Fruit fly (Drosophila melanogaster) whole organism, embryonic: ENCODE data around the gene Cdc7.
A peak's percentile ranks its signal among the peaks of the same experiment; 100 is the strongest.

Experiments used
- Bgb ChIP-seq: fragments of 200-800 bp; sonication (Bioruptor generic); IDR thresholded peaks from 2 replicates; pipeline ENCODE4 v1.3.6; 2022; ENCODE audit warnings: missing biosample characterization, missing genetic modification characterization; ENCODE audit not compliant: partially characterized antibody
- Bteb2 ChIP-seq: fragments of 200-800 bp; sonication (Bioruptor generic); optimal IDR thresholded peaks from 2 replicates; lab custom pipeline; 2016; ENCODE audit warnings: missing biosample characterization, missing genetic modification characterization
- CG10274 ChIP-seq: fragments of 200-800 bp; sonication (Bioruptor generic); optimal IDR thresholded peaks from 3 replicates; lab custom pipeline; 2017; ENCODE audit warnings: missing biosample characterization, mild to moderate bottlenecking, missing genetic modification characterization
- CG10565 ChIP-seq: fragments of 200-800 bp; sonication (Bioruptor generic); optimal IDR thresholded peaks from 3 replicates; lab custom pipeline; 2016; ENCODE audit warnings: missing biosample characterization, mild to moderate bottlenecking, missing genetic modification characterization
- CG12155 ChIP-seq: fragments of 200-800 bp; sonication (Bioruptor generic); optimal IDR thresholded peaks from 3 replicates; lab custom pipeline; 2016; ENCODE audit warnings: missing biosample characterization, missing genetic modification characterization
- CG12236 ChIP-seq: fragments of 200-800 bp; sonication (Bioruptor generic); optimal IDR thresholded peaks from 2 replicates; lab custom pipeline; 2016; ENCODE audit warnings: missing biosample characterization, missing genetic modification characterization
- CG12744 ChIP-seq: fragments of 200-800 bp; sonication (Bioruptor generic); optimal IDR thresholded peaks from 2 replicates; lab custom pipeline; 2016; ENCODE audit warnings: missing biosample characterization, missing genetic modification characterization
- CG17912 ChIP-seq: fragments of 200-800 bp; sonication (Bioruptor generic); optimal IDR thresholded peaks from 2 replicates; lab custom pipeline; 2018; ENCODE audit warnings: missing biosample characterization, mild to moderate bottlenecking, missing genetic modification characterization
- CG18262 ChIP-seq: fragments of 200-800 bp; optimal IDR thresholded peaks from 3 replicates; lab custom pipeline; 2019; ENCODE audit warnings: missing biosample characterization, mild to moderate bottlenecking, missing genetic modification characterization, moderate library complexity
- CG1832 ChIP-seq: fragments of 200-800 bp; sonication (Bioruptor generic); optimal IDR thresholded peaks from 2 replicates; lab custom pipeline; 2017; ENCODE audit warnings: missing biosample characterization, mild to moderate bottlenecking, missing genetic modification characterization, inconsistent platforms
- CG31365 ChIP-seq: fragments of 200-800 bp; sonication (Bioruptor generic); optimal IDR thresholded peaks from 2 replicates; lab custom pipeline; 2018; ENCODE audit warnings: missing biosample characterization, mild to moderate bottlenecking, missing genetic modification characterization
- CG3407 ChIP-seq: fragments of 200-800 bp; sonication (Bioruptor generic); optimal IDR thresholded peaks from 2 replicates; lab custom pipeline; 2018; ENCODE audit warnings: missing biosample characterization, mild to moderate bottlenecking, missing genetic modification characterization
- CG3995 ChIP-seq: fragments of 200-800 bp; sonication (Bioruptor generic); optimal IDR thresholded peaks from 3 replicates; lab custom pipeline; 2016; ENCODE audit warnings: missing biosample characterization, missing genetic modification characterization
- CG43689 ChIP-seq: fragments of 200-800 bp; sonication (Bioruptor generic); IDR thresholded peaks from 2 replicates; pipeline ENCODE4 v1.3.6; 2022; ENCODE audit warnings: missing biosample characterization, missing genetic modification characterization
- CG5180 ChIP-seq: fragments of 200-800 bp; sonication (Bioruptor generic); optimal IDR thresholded peaks from 3 replicates; lab custom pipeline; 2017; ENCODE audit warnings: missing biosample characterization, missing genetic modification characterization, mild to moderate bottlenecking, moderate library complexity, missing genetic modification reagents
- CG8359 ChIP-seq: fragments of 200-800 bp; sonication (Bioruptor generic); optimal IDR thresholded peaks from 2 replicates; lab custom pipeline; 2017; ENCODE audit warnings: missing biosample characterization, mild to moderate bottlenecking, missing genetic modification characterization, borderline replicate concordance
- CG9215 ChIP-seq: fragments of 200-800 bp; sonication (Bioruptor generic); IDR thresholded peaks from 2 replicates; pipeline ENCODE4 v1.3.6; 2022; ENCODE audit warnings: missing biosample characterization, missing genetic modification characterization
- CG9609 ChIP-seq: fragments of 200-800 bp; sonication (Bioruptor generic); optimal IDR thresholded peaks from 3 replicates; lab custom pipeline; 2016; ENCODE audit warnings: missing biosample characterization, missing genetic modification characterization
- Dbx ChIP-seq: fragments of 200-800 bp; sonication (Bioruptor generic); IDR thresholded peaks from 3 replicates; pipeline ENCODE4 v1.3.6; 2022; ENCODE audit warnings: missing biosample characterization, missing genetic modification characterization
- Dip2 ChIP-seq: fragments of 200-800 bp; sonication (Bioruptor generic); IDR thresholded peaks from 2 replicates; pipeline ENCODE4 v1.3.6; 2022; ENCODE audit warnings: missing biosample characterization, missing genetic modification characterization
- Dll ChIP-seq: fragments of 200-800 bp; sonication (Bioruptor generic); IDR thresholded peaks from 4 replicates; pipeline ENCODE4 v1.3.6; 2022; ENCODE audit warnings: missing biosample characterization, missing genetic modification characterization; ENCODE audit not compliant: partially characterized antibody
- Fer2 ChIP-seq: fragments of 200-800 bp; sonication (Bioruptor generic); optimal IDR thresholded peaks from 2 replicates; lab custom pipeline; 2018; ENCODE audit warnings: missing biosample characterization, mild to moderate bottlenecking, missing genetic modification characterization, moderate library complexity
- Gsc ChIP-seq: fragments of 200-800 bp; sonication (Bioruptor generic); IDR thresholded peaks from 2 replicates; pipeline ENCODE4 v1.3.6; 2022; ENCODE audit warnings: missing biosample characterization, missing genetic modification characterization
- Hr3 ChIP-seq: fragments of 200-800 bp; sonication (Bioruptor generic); optimal IDR thresholded peaks from 3 replicates; lab custom pipeline; 2016; ENCODE audit warnings: missing biosample characterization, missing genetic modification characterization
- Jarid2 ChIP-seq: fragments of 200-800 bp; sonication (Bioruptor generic); optimal IDR thresholded peaks from 3 replicates; lab custom pipeline; 2017; ENCODE audit warnings: mild to moderate bottlenecking, missing biosample characterization, missing genetic modification reagents, missing genetic modification characterization
- Lim3 ChIP-seq: fragments of 200-800 bp; sonication (Bioruptor generic); IDR thresholded peaks from 2 replicates; pipeline ENCODE4 v1.3.6; 2022; ENCODE audit warnings: missing biosample characterization, missing genetic modification characterization
- Med ChIP-seq: fragments of 200-800 bp; sonication (Bioruptor generic); peaks from one replicate; lab custom pipeline; 2016; ENCODE audit warnings: missing biosample characterization, missing genetic modification characterization, mild to moderate bottlenecking, inconsistent platforms, moderate library complexity
- Ssrp ChIP-seq: fragments of 200-800 bp; sonication (Bioruptor generic); optimal IDR thresholded peaks from 2 replicates; lab custom pipeline; 2018; ENCODE audit warnings: missing biosample characterization, mild to moderate bottlenecking, missing genetic modification characterization, moderate library complexity
- Trl ChIP-seq, 3 experiments: fragments of >200 bp in 2 of 3; fragments of 200-800 bp in 1 of 3; sonication (Bioruptor generic) in 1 of 3; optimal IDR thresholded peaks; 2 replicates in 1 of 3; 3 replicates in 2 of 3; lab custom pipeline; 2016 to 2017; ENCODE audit warnings: missing biosample characterization in 1 of 3, missing genetic modification characterization in 1 of 3
- YL-1 ChIP-seq: fragments of 200-800 bp; sonication (Bioruptor generic); optimal IDR thresholded peaks from 3 replicates; lab custom pipeline; 2017; ENCODE audit warnings: missing biosample characterization, mild to moderate bottlenecking, missing genetic modification characterization
- ac ChIP-seq: fragments of 200-800 bp; sonication (Bioruptor generic); optimal IDR thresholded peaks from 3 replicates; lab custom pipeline; 2017; ENCODE audit warnings: missing biosample characterization, mild to moderate bottlenecking, missing genetic modification characterization
- chinmo ChIP-seq: fragments of 200-800 bp; sonication (Bioruptor generic); IDR thresholded peaks from 4 replicates; pipeline ENCODE4 v1.3.6; 2022; ENCODE audit warnings: missing biosample characterization, missing genetic modification characterization; ENCODE audit not compliant: partially characterized antibody
- ci ChIP-seq: fragments of 200-800 bp; sonication (Bioruptor generic); IDR thresholded peaks from 3 replicates; pipeline ENCODE4 v1.3.6; 2022; ENCODE audit warnings: missing biosample characterization, missing genetic modification characterization
- crol ChIP-seq: fragments of 200-800 bp; sonication (Bioruptor generic); IDR thresholded peaks from 2 replicates; pipeline ENCODE4 v1.3.6; 2022; ENCODE audit warnings: missing biosample characterization, missing genetic modification characterization
- en ChIP-seq: fragments of 200-800 bp; sonication (Bioruptor generic); optimal IDR thresholded peaks from 2 replicates; lab custom pipeline; 2016; ENCODE audit warnings: missing biosample characterization, missing genetic modification characterization
- fd3F ChIP-seq: fragments of 200-800 bp; sonication (Bioruptor generic); optimal IDR thresholded peaks from 2 replicates; lab custom pipeline; 2018; ENCODE audit warnings: missing biosample characterization, mild to moderate bottlenecking, missing genetic modification characterization, moderate library complexity
- grn ChIP-seq: fragments of 200-800 bp; sonication (Bioruptor generic); optimal IDR thresholded peaks from 3 replicates; lab custom pipeline; 2017; ENCODE audit warnings: missing biosample characterization, missing genetic modification characterization
- gt ChIP-seq: fragments of 200-800 bp; sonication (Bioruptor generic); IDR thresholded peaks from 2 replicates; pipeline ENCODE4 v1.3.6; 2022; ENCODE audit warnings: missing biosample characterization, missing genetic modification characterization
- hkb ChIP-seq, 2 experiments: fragments of 200-800 bp in 1 of 2; fragments of >200 bp in 1 of 2; sonication (Bioruptor generic) in 1 of 2; IDR thresholded peaks in 1 of 2; optimal IDR thresholded peaks in 1 of 2; 2 replicates each; pipeline versions ENCODE4 v1.3.6 to Lab custom; 2017 to 2022; ENCODE audit warnings: missing biosample characterization in 1 of 2, missing genetic modification characterization in 1 of 2
- luna ChIP-seq: fragments of 200-800 bp; sonication (Bioruptor generic); optimal IDR thresholded peaks from 2 replicates; lab custom pipeline; 2016; ENCODE audit warnings: missing biosample characterization, missing genetic modification characterization
- nom ChIP-seq: fragments of 200-800 bp; sonication (Bioruptor generic); optimal IDR thresholded peaks from 2 replicates; lab custom pipeline; 2017; ENCODE audit warnings: missing biosample characterization, missing genetic modification characterization, mild to moderate bottlenecking, moderate library complexity, missing genetic modification reagents
- pan ChIP-seq, 4 experiments: fragments of >200 bp in 3 of 4; fragments of 200-800 bp in 1 of 4; sonication (Bioruptor generic) in 1 of 4; optimal IDR thresholded peaks in 3 of 4; IDR thresholded peaks in 1 of 4; 2 replicates each; pipeline versions ENCODE4 v1.3.6 to Lab custom; 2017 to 2022; ENCODE audit warnings: missing biosample characterization in 2 of 4, missing genetic modification characterization in 2 of 4, mixed read lengths in 1 of 4
- pros ChIP-seq: fragments of 200-800 bp; sonication (Bioruptor generic); optimal IDR thresholded peaks from 3 replicates; lab custom pipeline; 2019; ENCODE audit warnings: missing biosample characterization, mild to moderate bottlenecking, missing genetic modification characterization, moderate library complexity
- scrt ChIP-seq: fragments of 200-800 bp; sonication (Bioruptor generic); optimal IDR thresholded peaks from 2 replicates; lab custom pipeline; 2018; ENCODE audit warnings: missing biosample characterization, mild to moderate bottlenecking, missing genetic modification characterization, moderate library complexity
- stc ChIP-seq: fragments of 200-800 bp; sonication (Bioruptor generic); IDR thresholded peaks from 2 replicates; pipeline ENCODE4 v1.3.6; 2022; ENCODE audit warnings: missing biosample characterization, missing genetic modification characterization
- sug ChIP-seq: fragments of 200-800 bp; optimal IDR thresholded peaks from 2 replicates; lab custom pipeline; 2019; ENCODE audit warnings: missing biosample characterization, mild to moderate bottlenecking, missing genetic modification characterization, moderate library complexity
- ttk ChIP-seq: fragments of 200-800 bp; sonication (Bioruptor generic); IDR thresholded peaks from 2 replicates; pipeline ENCODE4 v2.1.2; 2022; ENCODE audit warnings: missing biosample characterization, missing genetic modification characterization
- vfl ChIP-seq: fragments of 200-800 bp; sonication (Bioruptor generic); optimal IDR thresholded peaks from 2 replicates; lab custom pipeline; 2016; ENCODE audit warnings: missing biosample characterization, missing genetic modification characterization
- wdn ChIP-seq: fragments of 200-800 bp; sonication (Bioruptor generic); IDR thresholded peaks from 2 replicates; pipeline ENCODE4 v1.3.6; 2022; ENCODE audit warnings: missing biosample characterization, missing genetic modification characterization
- zen2 ChIP-seq: fragments of 200-800 bp; sonication (Bioruptor generic); IDR thresholded peaks from 3 replicates; pipeline ENCODE4 v1.3.6; 2022; ENCODE audit warnings: missing biosample characterization, missing genetic modification characterization; ENCODE audit not compliant: partially characterized antibody

Cdc7 gene

DNA sequence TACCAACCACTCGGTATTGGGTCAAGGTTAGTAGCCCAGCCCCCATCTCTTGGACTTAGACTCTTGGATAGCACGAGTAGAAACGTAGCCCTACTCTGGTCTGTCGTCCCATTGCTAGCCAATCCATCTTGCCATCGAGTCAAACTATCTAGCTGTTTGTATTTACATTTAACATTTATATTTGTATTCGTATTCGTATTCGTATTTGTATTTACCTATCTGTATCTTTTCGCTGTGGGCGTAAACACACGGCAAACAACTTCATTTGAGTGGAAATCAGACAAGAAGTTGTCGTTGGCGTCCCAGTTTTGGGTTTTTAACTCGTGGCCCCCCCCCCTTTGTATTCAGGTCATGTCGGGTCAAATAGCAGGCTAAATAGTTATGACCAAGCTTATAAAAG, 40.1 kb upstream of the Cdc7 start (continued):
- TF ChIP-seq hkb (optimal IDR thresholded peaks at IDR 0.05; lab: Kevin White, UChicago): no peak
- 0 out of 2 replicates have a peak, but pooled peaks have one; percentile 27 for TF ChIP-seq hkb (GFP tag; IDR thresholded peaks at IDR 0.05; lab: Robert Waterston, UW)
- TF ChIP-seq ci: no peak
- no peak for TF ChIP-seq crol (GFP tag; lab: Robert Waterston, UW)
- TF ChIP-seq CG10274 (GFP tag; lab: Kevin White, UChicago): peak; percentile 4
- no peak for TF ChIP-seq CG43689 (GFP tag; lab: Robert Waterston, UW)
- TF ChIP-seq CG3995 (GFP tag; lab: Kevin White, UChicago): no peak
- TF ChIP-seq nom (GFP tag; lab: Kevin White, UChicago): no peak
- TF ChIP-seq ac (GFP tag; lab: Kevin White, UChicago): peak; percentile 72
- TF ChIP-seq Dll: no peak
- TF ChIP-seq CG10565: no peak
- TF ChIP-seq Ssrp (tag; lab: Kevin White, UChicago): no peak
- no peak for TF ChIP-seq CG1832 (GFP tag; lab: Kevin White, UChicago)
- no peak for TF ChIP-seq zen2 (GFP tag; lab: Robert Waterston, UW)
- no peak for TF ChIP-seq gt (GFP tag; lab: Robert Waterston, UW)
- TF ChIP-seq CG9215 (GFP tag; lab: Robert Waterston, UW): no peak
- no peak for TF ChIP-seq pros (GFP tag; lab: Kevin White, UChicago)
- no peak for TF ChIP-seq stc (GFP tag; lab: Robert Waterston, UW)
- peak; percentile 80 for TF ChIP-seq Med (GFP tag; lab: Kevin White, UChicago)
- TF ChIP-seq chinmo (GFP tag; lab: Robert Waterston, UW): no peak
- TF ChIP-seq fd3F: peak; percentile 25
- no peak for TF ChIP-seq Dip2 (GFP tag; lab: Robert Waterston, UW)
- no peak for TF ChIP-seq CG8359
- no peak for TF ChIP-seq pan (optimal IDR thresholded peaks at IDR 0.05; lab: Kevin White, UChicago)
- TF ChIP-seq pan (GFP tag; optimal IDR thresholded peaks at IDR 0.05 in 1 of 2, IDR thresholded peaks at IDR 0.05 in 1 of 2): no peak
- TF ChIP-seq Hr3: no peak
- no peak for TF ChIP-seq Gsc (GFP tag; lab: Robert Waterston, UW)
- peak; percentile 6 for TF ChIP-seq scrt (GFP tag; lab: Kevin White, UChicago)
- TF ChIP-seq CG12744 (GFP tag; lab: Kevin White, UChicago): no peak
- no peak for TF ChIP-seq vfl (GFP tag; lab: Kevin White, UChicago)
- peak; percentile 34 for TF ChIP-seq Jarid2
- TF ChIP-seq sug (tag; lab: Kevin White, UChicago): no peak
- peak; percentile 58 for TF ChIP-seq CG12236 (GFP tag; lab: Kevin White, UChicago)
- TF ChIP-seq CG18262 (tag; lab: Kevin White, UChicago): peak; percentile 36
- no peak for TF ChIP-seq YL-1 (GFP tag; lab: Kevin White, UChicago)
- TF ChIP-seq ttk: no peak
- peak; percentile 52 for TF ChIP-seq CG3407 (GFP tag; lab: Kevin White, UChicago)
- no peak for TF ChIP-seq CG12155 (GFP tag; lab: Kevin White, UChicago)
- TF ChIP-seq wdn (GFP tag; lab: Robert Waterston, UW): no peak
- no peak for TF ChIP-seq luna (GFP tag; lab: Kevin White, UChicago)
- no peak for TF ChIP-seq grn (GFP tag; lab: Kevin White, UChicago)
- TF ChIP-seq CG5180 (GFP tag; lab: Kevin White, UChicago): peak; percentile 29
- no peak for TF ChIP-seq Lim3 (GFP tag; lab: Robert Waterston, UW)
- peak; percentile 14 for TF ChIP-seq CG17912 (GFP tag; lab: Kevin White, UChicago)
- no peak for TF ChIP-seq Bteb2 (GFP tag; lab: Kevin White, UChicago)
- peak; percentile 45 for TF ChIP-seq CG31365 (tag; lab: Kevin White, UChicago)
- TF ChIP-seq en (GFP tag; lab: Kevin White, UChicago): no peak
- TF ChIP-seq Dbx (GFP tag; lab: Robert Waterston, UW): no peak
- no peak for TF ChIP-seq Bgb (GFP tag; lab: Robert Waterston, UW)
- TF ChIP-seq Trl (optimal IDR thresholded peaks at IDR 0.05; lab: Kevin White, UChicago): no peak
- peak; percentile 14 for TF ChIP-seq Trl (GFP tag; optimal IDR thresholded peaks at IDR 0.05; lab: Kevin White, UChicago)
- TF ChIP-seq Fer2 (tag; lab: Kevin White, UChicago): no peak
- TF ChIP-seq CG9609 (GFP tag; lab: Kevin White, UChicago): no peak
